Fruit fly (Drosophila melanogaster): ENCODE data around the gene CG7430.

DNA sequence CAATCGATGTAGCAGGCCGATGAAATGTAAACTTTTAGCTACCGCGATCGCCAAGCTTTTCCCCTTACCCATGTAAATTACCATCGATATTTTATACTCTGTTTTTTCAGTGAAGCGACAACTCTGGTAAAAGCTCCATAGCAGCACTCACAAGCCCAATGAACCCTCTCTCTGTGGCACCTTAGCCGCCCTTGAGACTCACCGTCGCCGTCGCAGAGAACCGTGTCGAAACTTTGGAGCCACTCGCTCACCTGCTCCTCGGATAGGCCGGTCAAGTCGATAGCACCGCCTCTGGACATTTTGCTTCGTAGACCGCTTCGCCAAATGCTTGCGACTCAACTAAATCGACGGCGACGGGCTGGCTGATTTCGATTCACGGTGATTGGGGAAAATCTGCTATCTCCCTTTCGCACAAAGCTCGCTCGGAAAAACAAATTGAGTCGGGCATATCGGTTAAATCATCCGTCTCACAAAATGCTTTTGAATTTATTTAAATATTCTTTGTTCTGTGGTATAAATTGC is 5.6 kb upstream of the CG7430 start, which contains the start of gene CG5577:
- TF ChIP-seq psq (optimal IDR thresholded peaks at IDR 0.05), result no peak
- no peak for TF ChIP-seq pan (optimal IDR thresholded peaks at IDR 0.05)
- no peak for TF ChIP-seq CG8478 (optimal IDR thresholded peaks at IDR 0.05)

All from whole organism.